Worm (Caenorhabditis elegans) whole organism, L2 larva: ENCODE results near the gene F47B8.14.

ENCODE experiments used
- alr-1 ChIP-seq: fragments of 150-350 bp; optimal IDR thresholded peaks from 2 replicates; lab custom pipeline; 2014; ENCODE audit warnings: missing biosample characterization, missing genetic modification characterization
- aly-2 ChIP-seq: fragments of 150-350 bp; optimal IDR thresholded peaks from 2 replicates; lab custom pipeline; 2014; ENCODE audit warnings: missing biosample characterization, missing genetic modification characterization
- ama-1 ChIP-seq: fragments of 150-350 bp; optimal IDR thresholded peaks from 2 replicates; lab custom pipeline; 2018; ENCODE audit warnings: inconsistent platforms
- ceh-16 ChIP-seq: fragments of 150-350 bp; optimal IDR thresholded peaks from 2 replicates; lab custom pipeline; 2014; ENCODE audit warnings: missing biosample characterization, missing genetic modification characterization
- elt-3 ChIP-seq: sonication (generic microtip); optimal IDR thresholded peaks from 2 replicates; lab custom pipeline; 2017; ENCODE audit warnings: missing biosample characterization, missing genetic modification characterization
- gmeb-1 ChIP-seq: fragments of 150-350 bp; optimal IDR thresholded peaks from 2 replicates; lab custom pipeline; 2014; ENCODE audit warnings: missing biosample characterization, missing genetic modification characterization
- mdl-1 ChIP-seq, 2 experiments: fragments of 150-350 bp in 1 of 2; sonication (generic microtip) in 1 of 2; optimal IDR thresholded peaks; 2 replicates each; lab custom pipeline; 2017; ENCODE audit warnings: missing biosample characterization in 2 of 2, missing genetic modification characterization in 2 of 2
- nhr-6 ChIP-seq: fragments of 150-350 bp; optimal IDR thresholded peaks from 2 replicates; lab custom pipeline; 2014; ENCODE audit warnings: missing biosample characterization, missing genetic modification characterization
- ztf-11 ChIP-seq: sonication (generic microtip); optimal IDR thresholded peaks from 2 replicates; lab custom pipeline; 2017; ENCODE audit warnings: missing biosample characterization, missing genetic modification characterization

DNA sequence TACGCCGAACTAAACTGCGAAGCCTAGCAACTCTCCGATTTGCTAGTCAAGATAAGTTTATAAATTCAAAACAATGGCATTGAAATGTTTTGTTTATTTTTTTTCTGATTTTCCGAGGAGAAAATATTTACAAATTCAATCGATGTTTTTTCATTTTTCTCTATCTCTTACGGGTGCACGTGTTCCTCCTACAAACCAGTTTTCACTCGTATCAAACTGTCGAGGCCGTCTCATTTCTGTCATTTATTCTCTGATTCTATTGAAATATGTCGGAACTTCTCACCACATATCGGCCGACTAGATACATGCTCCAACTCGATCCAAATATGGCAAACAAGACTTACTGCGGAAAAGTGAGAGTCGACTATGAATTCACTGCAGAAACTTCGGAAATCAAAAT, 11.1 kb downstream of the F47B8.14 start, which contains the start of gene F47B8.8:
- no peak for TF ChIP-seq ztf-11 (tag; lab: Kevin White, UChicago)
- TF ChIP-seq nhr-6 (tag; lab: Kevin White, UChicago), result no peak
- no peak for TF ChIP-seq ama-1
- no peak for TF ChIP-seq ceh-16 (tag; lab: Kevin White, UChicago)
- TF ChIP-seq alr-1 (tag; lab: Kevin White, UChicago), result no peak
- no peak for TF ChIP-seq elt-3 (tag; lab: Kevin White, UChicago)
- no peak for TF ChIP-seq mdl-1 (tag; optimal IDR thresholded peaks at IDR 0.05; lab: Kevin White, UChicago)
- no peak for TF ChIP-seq gmeb-1
- TF ChIP-seq aly-2 (tag; lab: Kevin White, UChicago), result no peak
